Worm (Caenorhabditis elegans) whole organism, midembryonic: ENCODE data around the gene C29F9.9.
"Not testable (repeated sequence)": the region's sequence is repeated elsewhere in the genome, so short reads cannot be mapped to it uniquely, and the experiment has no call there.

Source experiments
- T22C8.4 ChIP-seq: fragments of 200-800 bp; sonication (Bioruptor generic); IDR thresholded peaks from 2 replicates; pipeline ENCODE4 v1.3.6; 2022; ENCODE audit warnings: missing genetic modification characterization, missing compliant biosample characterization
- cog-1 ChIP-seq: sonication (generic microtip); optimal IDR thresholded peaks from 2 replicates; lab custom pipeline; 2016; ENCODE audit warnings: missing genetic modification characterization, missing compliant biosample characterization
- flt-1 ChIP-seq: fragments of 200-800 bp; sonication (Bioruptor generic); IDR thresholded peaks from 2 replicates; pipeline ENCODE4 v1.3.6; 2022; ENCODE audit warnings: missing genetic modification characterization, missing compliant biosample characterization
- klf-2 ChIP-seq: fragments of 200-800 bp; sonication (Bioruptor generic); conservative IDR thresholded peaks from 2 replicates; pipeline ENCODE4 v1.3.6; 2022; ENCODE audit warnings: missing genetic modification reagents, missing genetic modification characterization, missing compliant biosample characterization
- med-1 ChIP-seq: sonication (generic microtip); optimal IDR thresholded peaks from 2 replicates; lab custom pipeline; 2017; ENCODE audit warnings: missing genetic modification characterization, mild to moderate bottlenecking, missing compliant biosample characterization, antibody characterized with exemption, missing genetic modification reagents; ENCODE audit not compliant: insufficient read depth
- ref-1 ChIP-seq: fragments of 200-800 bp; sonication (Bioruptor generic); conservative IDR thresholded peaks from 2 replicates; pipeline ENCODE4 v1.3.6; 2022; ENCODE audit warnings: missing genetic modification reagents, missing genetic modification characterization, missing compliant biosample characterization
- tab-1 ChIP-seq: fragments of 200-800 bp; sonication (Bioruptor generic); IDR thresholded peaks from 2 replicates; pipeline ENCODE4 v1.3.6; 2022; ENCODE audit warnings: missing genetic modification characterization, missing compliant biosample characterization
- ztf-23 ChIP-seq: fragments of 200-800 bp; sonication (Bioruptor generic); IDR thresholded peaks from 2 replicates; pipeline ENCODE4 v1.3.6; 2022; ENCODE audit warnings: missing genetic modification reagents, missing genetic modification characterization, missing compliant biosample characterization
- ztf-29 ChIP-seq: fragments of 200-800 bp; sonication (Bioruptor generic); IDR thresholded peaks from 2 replicates; pipeline ENCODE4 v1.3.6; 2022; ENCODE audit warnings: missing genetic modification reagents, missing genetic modification characterization, missing compliant biosample characterization

Gene C29F9.9

DNA sequence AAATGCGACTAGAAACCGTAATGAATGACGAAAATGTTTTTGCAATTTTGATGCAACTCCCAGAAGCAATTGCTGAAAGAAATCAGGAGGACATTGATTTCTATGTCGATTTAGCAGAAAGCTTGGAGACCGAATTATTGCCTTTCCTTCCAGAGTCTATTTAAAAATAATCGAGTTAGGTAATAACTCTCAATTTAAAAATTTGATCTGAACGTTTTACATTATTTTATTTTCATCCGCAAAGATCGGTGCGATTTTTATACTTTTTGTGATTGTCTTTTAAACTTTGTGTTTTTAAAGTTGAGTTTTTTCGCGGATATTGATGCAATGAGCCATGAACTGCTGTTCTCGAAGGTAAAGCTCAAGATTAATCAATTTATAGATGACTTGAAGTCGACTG lies 25.8 kb upstream of the C29F9.9 start, which contains the start of gene pals-23:
Gene pals-23 (plus strand): TSS at position 301 of the 400 bp plus-strand sequence.
- TF ChIP-seq med-1 (GFP tag; lab: Kevin White, UChicago) (no peak), flt-1 (GFP tag; lab: Robert Waterston, UW) (no peak), ztf-29 (GFP tag; lab: Robert Waterston, UW) (no peak)

DNA sequence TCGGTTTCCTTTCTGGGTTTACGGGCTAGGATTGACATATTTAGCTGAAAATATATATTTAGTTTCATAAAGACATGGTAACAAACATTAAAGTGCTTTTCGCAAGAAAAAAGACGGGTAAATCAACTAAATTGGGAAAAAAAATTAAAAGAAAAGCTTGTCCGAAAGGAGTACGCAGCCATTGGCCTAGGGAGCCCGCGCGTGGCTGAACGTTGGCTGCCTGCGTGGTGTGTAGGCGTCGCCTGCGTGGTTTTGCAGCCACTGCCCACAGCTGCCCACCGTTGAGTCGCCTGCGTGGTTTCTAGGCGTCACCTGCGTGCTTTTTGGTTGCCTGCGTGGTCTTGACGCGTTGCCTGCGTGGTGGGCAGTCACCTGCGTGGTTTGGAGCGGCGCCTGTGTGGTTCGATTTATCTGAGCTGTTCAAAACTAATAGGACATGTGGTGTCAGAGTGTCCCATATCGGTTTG lies 23.3 kb upstream of the C29F9.9 start, which contains the start of gene C29F9.12:
Gene C29F9.12 (minus strand): TSS at position 51 of the 467 bp plus-strand sequence.
- TF ChIP-seq ztf-23 (GFP tag; lab: Robert Waterston, UW); med-1 (GFP tag; lab: Kevin White, UChicago); klf-2 (GFP tag; lab: Robert Waterston, UW): not testable (repeated sequence)

DNA sequence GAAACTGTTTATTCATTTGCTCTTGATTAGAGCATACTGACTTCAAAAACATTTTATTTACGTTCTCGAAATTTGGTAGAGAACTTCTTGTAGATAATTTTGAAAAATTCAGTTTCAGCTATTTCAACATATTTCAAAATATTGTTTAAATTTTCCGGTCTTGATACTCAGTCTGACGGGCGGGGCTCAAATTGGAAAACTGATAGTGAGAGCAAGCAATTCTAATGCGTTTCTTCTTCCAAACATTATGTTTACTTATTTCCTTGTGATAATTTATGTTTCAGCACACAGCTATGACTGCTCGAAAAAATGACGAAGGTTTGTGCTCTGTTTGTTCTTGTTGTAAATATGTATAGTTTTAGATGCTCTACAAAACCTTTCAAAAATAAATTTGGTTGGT lies 21.5 kb upstream of the C29F9.9 start, which contains the start of gene pals-24:
Gene pals-24 (plus strand): TSS at position 237 of the 400 bp plus-strand sequence.
- TF ChIP-seq klf-2 (GFP tag; lab: Robert Waterston, UW), result no peak
- no peak for TF ChIP-seq ztf-23 (GFP tag; lab: Robert Waterston, UW)
- TF ChIP-seq cog-1 (tag; lab: Kevin White, UChicago), result no peak
- no peak for TF ChIP-seq T22C8.4
- no peak for TF ChIP-seq ref-1 (GFP tag; lab: Robert Waterston, UW)
- no peak for TF ChIP-seq ztf-29 (GFP tag; lab: Robert Waterston, UW)
- TF ChIP-seq tab-1 (GFP tag; lab: Robert Waterston, UW), result no peak
- TF ChIP-seq med-1 (GFP tag; lab: Kevin White, UChicago), result no peak
- TF ChIP-seq flt-1 (GFP tag; lab: Robert Waterston, UW), result no peak

DNA sequence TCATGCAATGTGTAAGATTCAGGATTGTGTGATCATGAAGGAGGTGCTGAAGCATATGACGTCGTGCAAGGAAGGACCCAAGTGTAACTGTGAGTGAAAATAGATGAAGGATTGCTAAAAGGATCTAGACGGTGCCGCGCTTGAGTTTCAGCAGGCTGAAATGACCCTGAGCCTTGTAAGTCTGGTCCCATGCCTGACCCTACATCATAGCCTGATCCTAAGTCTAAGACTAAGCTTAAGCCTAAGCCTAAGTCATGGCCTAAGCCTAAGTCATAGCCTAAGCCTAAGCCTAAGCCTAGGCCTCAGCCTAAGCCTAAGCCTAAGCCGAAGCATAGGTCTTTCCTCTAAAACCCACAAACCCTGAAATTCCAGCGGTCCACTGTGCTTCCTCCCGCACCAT lies 19.1 kb upstream of the C29F9.9 start:
- TF ChIP-seq klf-2 (GFP tag; lab: Robert Waterston, UW), result no peak
- TF ChIP-seq ref-1 (GFP tag; lab: Robert Waterston, UW), result no peak
- TF ChIP-seq med-1 (GFP tag; lab: Kevin White, UChicago), result no peak
- no peak for TF ChIP-seq T22C8.4

DNA sequence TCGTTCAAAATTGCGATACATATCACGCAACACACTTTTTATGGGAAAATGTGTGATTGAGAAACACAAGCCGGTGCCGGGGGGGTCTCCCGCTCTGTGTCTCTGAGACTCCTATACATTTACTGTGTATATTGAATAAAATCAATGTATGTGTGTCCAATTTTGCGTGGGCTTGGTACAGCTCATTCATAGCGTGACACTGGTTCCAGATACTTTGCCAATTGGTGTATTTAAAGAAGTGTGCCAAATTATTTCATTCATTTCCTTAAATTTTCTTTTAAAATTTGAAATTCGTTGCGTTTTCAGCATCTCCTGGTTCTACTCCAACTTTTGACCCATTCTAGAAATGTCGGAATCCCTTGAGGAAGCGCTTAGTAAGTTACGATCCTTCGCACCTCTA lies 18.5 kb upstream of the C29F9.9 start, which contains the start of gene C29F9.5:
Gene C29F9.5 (plus strand): TSS at position 301 of the 400 bp plus-strand sequence.
- TF ChIP-seq flt-1 (GFP tag; lab: Robert Waterston, UW) (no peak), T22C8.4 (no peak), ztf-29 (GFP tag; lab: Robert Waterston, UW) (no peak), ref-1 (GFP tag; lab: Robert Waterston, UW) (no peak), tab-1 (GFP tag; lab: Robert Waterston, UW) (no peak)

DNA sequence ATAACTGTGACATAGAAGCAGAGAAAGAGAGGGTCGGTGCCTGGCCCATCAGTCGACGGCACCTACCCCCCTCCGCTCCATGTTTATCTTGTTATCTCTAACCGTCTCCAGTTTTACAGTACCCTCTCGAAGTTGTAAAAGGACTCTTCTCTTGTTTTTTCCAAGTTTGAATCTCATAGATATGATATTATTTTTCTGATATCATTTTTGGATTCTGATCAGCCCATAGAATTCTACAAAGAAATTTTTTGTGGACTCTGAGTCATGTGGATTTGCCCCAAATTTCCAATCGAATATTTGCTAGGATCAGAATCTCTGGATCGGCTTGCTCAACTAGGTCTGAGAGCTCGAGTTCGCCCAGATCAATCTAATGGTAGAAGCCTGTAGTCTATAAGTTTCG lies 15.9 kb upstream of the C29F9.9 start, which contains the start of gene C29F9.6:
Gene C29F9.6 (plus strand): TSS at position 301 of the 400 bp plus-strand sequence.
- TF ChIP-seq klf-2 (GFP tag; lab: Robert Waterston, UW), result no peak
- no peak for TF ChIP-seq flt-1 (GFP tag; lab: Robert Waterston, UW)
- TF ChIP-seq T22C8.4, result no peak
- no peak for TF ChIP-seq med-1 (GFP tag; lab: Kevin White, UChicago)
- TF ChIP-seq ztf-29 (GFP tag; lab: Robert Waterston, UW), result no peak
- TF ChIP-seq cog-1 (tag; lab: Kevin White, UChicago), result no peak
- no peak for TF ChIP-seq ref-1 (GFP tag; lab: Robert Waterston, UW)
- TF ChIP-seq ztf-23 (GFP tag; lab: Robert Waterston, UW), result no peak
- no peak for TF ChIP-seq tab-1 (GFP tag; lab: Robert Waterston, UW)

DNA sequence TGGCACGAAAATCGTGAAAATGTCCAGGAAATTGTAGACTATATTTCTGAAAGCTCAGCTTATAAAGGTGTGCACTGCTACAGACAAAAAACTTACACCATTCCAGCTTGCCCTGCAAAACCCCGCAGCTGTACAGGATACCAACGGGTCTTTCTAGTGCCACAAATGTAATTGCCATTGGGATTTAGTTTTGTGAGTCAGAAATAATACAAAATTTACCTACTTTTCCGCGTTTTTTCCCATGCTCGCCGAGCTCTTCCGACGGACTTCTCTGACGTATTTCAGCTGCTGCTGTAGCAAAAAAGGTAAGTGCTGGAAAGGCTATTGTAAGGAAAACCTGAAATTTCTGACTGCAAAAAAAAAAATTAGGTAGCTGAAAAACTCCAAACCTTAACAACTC lies 1.7 kb downstream of the C29F9.9 start, which contains the start of gene C29F9.8:
Gene C29F9.8 (minus strand): TSS at position 101 of the 400 bp plus-strand sequence.
- not testable (repeated sequence) for TF ChIP-seq ref-1, flt-1, ztf-29 (GFP tag; lab: Robert Waterston, UW)

DNA sequence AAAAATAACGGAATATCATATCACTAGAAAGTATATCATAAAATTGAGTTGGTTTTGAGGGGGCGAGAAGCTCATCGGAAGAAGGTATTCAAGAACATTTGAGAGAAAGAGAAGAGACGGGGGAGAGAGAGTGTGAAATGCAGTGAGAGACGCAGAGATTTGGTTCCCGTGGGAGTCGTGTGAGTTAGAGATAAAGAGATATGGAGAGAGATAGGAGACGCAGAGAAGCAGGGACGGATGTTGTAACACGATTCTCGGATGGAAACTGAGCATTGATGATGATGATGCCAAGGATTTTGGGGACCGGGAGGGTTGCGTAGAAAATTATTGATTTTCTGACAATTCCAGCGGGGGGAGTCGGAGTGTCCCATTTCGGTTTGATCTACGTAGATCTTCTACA lies 2.5 kb downstream of the C29F9.9 start:
- TF ChIP-seq ztf-29 (GFP tag; lab: Robert Waterston, UW), result no peak
- TF ChIP-seq flt-1 (GFP tag; lab: Robert Waterston, UW), result no peak
- TF ChIP-seq cog-1 (tag; lab: Kevin White, UChicago), result no peak

DNA sequence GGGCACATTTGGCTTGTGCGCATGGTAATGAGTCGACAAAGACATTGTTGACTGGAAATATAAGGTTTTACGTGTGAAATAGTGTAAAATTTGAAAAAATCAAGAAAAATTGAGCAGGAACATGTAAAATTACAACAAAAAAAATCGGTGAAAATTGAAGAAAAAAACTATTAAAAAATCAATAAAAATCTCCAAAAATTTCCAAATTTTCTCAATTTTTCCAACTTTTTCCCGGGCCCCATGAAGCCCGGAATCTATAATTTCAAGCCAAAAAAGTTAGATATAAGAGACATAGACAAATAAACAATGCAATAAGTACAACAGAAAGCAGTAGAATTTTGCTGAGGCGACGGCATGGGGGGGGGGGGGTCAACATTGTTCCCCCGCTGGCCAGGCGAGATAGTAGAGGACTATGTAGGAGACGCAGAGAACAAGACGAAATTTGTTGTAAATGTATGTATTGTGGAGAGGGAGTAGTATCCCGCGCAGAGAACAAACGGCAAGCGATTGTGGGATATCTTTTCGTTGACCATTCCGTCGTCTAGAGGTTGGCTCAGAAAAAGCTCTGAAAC lies 3.9 kb downstream of the C29F9.9 start, which contains the start of gene pat-4:
Gene pat-4 (minus strand): TSS at position 51 of the 572 bp plus-strand sequence.
- TF ChIP-seq tab-1 (GFP tag; lab: Robert Waterston, UW), result no peak
- no peak for TF ChIP-seq T22C8.4
- TF ChIP-seq flt-1 (GFP tag; lab: Robert Waterston, UW), result no peak
- no peak for TF ChIP-seq cog-1 (tag; lab: Kevin White, UChicago)
- no peak for TF ChIP-seq klf-2 (GFP tag; lab: Robert Waterston, UW)
- no peak for TF ChIP-seq ref-1 (GFP tag; lab: Robert Waterston, UW)
- TF ChIP-seq ztf-23 (GFP tag; lab: Robert Waterston, UW), result no peak
- no peak for TF ChIP-seq med-1 (GFP tag; lab: Kevin White, UChicago)
- no peak for TF ChIP-seq ztf-29 (GFP tag; lab: Robert Waterston, UW)

DNA sequence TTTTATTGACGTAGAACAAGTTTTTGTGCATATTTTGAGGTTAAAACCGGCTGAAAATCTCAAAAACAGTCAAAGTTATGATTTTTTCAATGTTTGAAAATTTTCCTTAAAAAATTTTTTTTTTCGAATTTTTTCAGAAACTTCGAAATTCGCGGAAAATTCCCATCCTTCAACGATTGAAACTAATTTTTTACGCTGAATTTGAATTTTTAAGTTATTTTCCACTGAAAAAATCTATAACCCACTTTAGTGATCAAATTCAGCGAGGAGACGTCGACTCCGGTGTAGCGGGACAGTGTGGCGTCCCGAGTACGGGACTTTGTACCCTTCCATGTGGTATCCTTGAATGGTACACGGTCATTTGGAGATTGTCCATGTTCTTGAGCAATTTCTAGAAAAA lies 6.5 kb downstream of the C29F9.9 start:
- TF ChIP-seq ztf-29 (GFP tag; lab: Robert Waterston, UW) (no peak), T22C8.4 (no peak), flt-1 (GFP tag; lab: Robert Waterston, UW) (no peak), tab-1 (GFP tag; lab: Robert Waterston, UW) (no peak), cog-1 (tag; lab: Kevin White, UChicago) (no peak), ref-1 (GFP tag; lab: Robert Waterston, UW) (no peak), med-1 (GFP tag; lab: Kevin White, UChicago) (no peak), klf-2 (GFP tag; lab: Robert Waterston, UW) (no peak), ztf-23 (GFP tag; lab: Robert Waterston, UW) (no peak)
